ENCODE assay signal across 3 worm cellular contexts in the genomic region with DNA sequence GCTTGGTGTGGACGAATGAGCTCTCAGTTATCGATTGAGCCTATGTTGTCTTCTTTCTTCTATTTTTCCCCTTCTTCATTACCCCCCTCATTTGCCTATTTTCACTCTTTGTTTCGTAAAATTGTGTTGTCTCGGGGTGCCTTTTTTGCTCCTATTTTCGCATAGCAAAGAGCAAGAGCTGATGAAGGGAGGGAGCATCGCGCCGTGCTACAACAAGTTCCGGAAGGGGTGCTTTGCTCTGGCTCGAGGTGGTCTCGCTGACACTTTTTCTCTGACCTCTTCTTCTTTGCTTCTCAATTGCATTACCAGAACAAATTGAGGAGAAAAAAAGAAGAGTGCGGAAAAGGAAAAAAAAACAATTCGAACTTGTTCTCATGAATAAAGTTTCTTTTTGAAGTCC.
A peak's percentile ranks its signal among the peaks of the same experiment; 100 is the strongest.
TF ChIP-seq lines count a peak whose summit lies in the region.

No protein-coding gene starts in this region.

TF ChIP-seq in whole organism, L1 larva, 84 proteins besides CTCF, POLR2A, EP300 and RAD21 (continued from another document):
- TF ChIP-seq alr-1 (tag; optimal IDR thresholded peaks at IDR 0.05; lab: Kevin White, UChicago; ENCODE audit: borderline replicate concordance) (no peak), nhr-19 (GFP tag; conservative IDR thresholded peaks at IDR 0.05; lab: Robert Waterston, UW) (no peak), lin-13 (GFP tag; optimal IDR thresholded peaks at IDR 0.05; lab: Kevin White, UChicago) (no peak), efl-3 (GFP tag; optimal IDR thresholded peaks at IDR 0.05; lab: Kevin White, UChicago) (no peak), sptf-1 (tag; optimal IDR thresholded peaks at IDR 0.05; lab: Kevin White, UChicago) (no peak), hpl-2 (GFP tag; optimal IDR thresholded peaks at IDR 0.05; lab: Kevin White, UChicago) (no peak), nhr-76 (tag; optimal IDR thresholded peaks at IDR 0.05; lab: Kevin White, UChicago) (no peak), fkh-4 (tag; optimal IDR thresholded peaks at IDR 0.05; lab: Kevin White, UChicago; ENCODE audit: borderline replicate concordance) (no peak), tbx-2 (tag; optimal IDR thresholded peaks at IDR 0.05; lab: Kevin White, UChicago) (peak; percentile 51)

TF ChIP-seq in whole organism, L2 larva, 48 proteins besides CTCF, POLR2A, EP300 and RAD21 (continued from another document):
- no peak for TF ChIP-seq skn-1 (tag; optimal IDR thresholded peaks at IDR 0.05; lab: Kevin White, UChicago)
- no peak for TF ChIP-seq lin-13 (GFP tag; optimal IDR thresholded peaks at IDR 0.05; lab: Kevin White, UChicago)
- peak; percentile 12 for TF ChIP-seq lin-11 (tag; optimal IDR thresholded peaks at IDR 0.05; lab: Kevin White, UChicago)
- peak; percentile 6 for TF ChIP-seq sma-9 (GFP tag; optimal IDR thresholded peaks at IDR 0.05; lab: Kevin White, UChicago)
- no peak for TF ChIP-seq sma-9 (tag; optimal IDR thresholded peaks at IDR 0.05; lab: Kevin White, UChicago)
- TF ChIP-seq snpc-4 (tag; optimal IDR thresholded peaks at IDR 0.05; lab: Kevin White, UChicago): no peak
- TF ChIP-seq blmp-1 (tag; optimal IDR thresholded peaks at IDR 0.05; lab: Kevin White, UChicago; ENCODE audit: insufficient read depth): no peak
- peak in 1 of 2 experiments; percentile 5 for TF ChIP-seq mdl-1 (tag; optimal IDR thresholded peaks at IDR 0.05; lab: Kevin White, UChicago)
- no peak for TF ChIP-seq R02D3.7 (tag; optimal IDR thresholded peaks at IDR 0.05; lab: Kevin White, UChicago)
- TF ChIP-seq egl-27 (tag; optimal IDR thresholded peaks at IDR 0.05; lab: Kevin White, UChicago): no peak
- TF ChIP-seq nhr-23 (tag; optimal IDR thresholded peaks at IDR 0.05; lab: Kevin White, UChicago): no peak
- no peak for TF ChIP-seq unc-55 (GFP tag; optimal IDR thresholded peaks at IDR 0.05; lab: Kevin White, UChicago)
- TF ChIP-seq nhr-77 (tag; optimal IDR thresholded peaks at IDR 0.05; lab: Kevin White, UChicago): no peak
- TF ChIP-seq nhr-25 (tag; optimal IDR thresholded peaks at IDR 0.05; lab: Kevin White, UChicago): no peak
- TF ChIP-seq nhr-237 (tag; optimal IDR thresholded peaks at IDR 0.05; lab: Kevin White, UChicago): no peak
- no peak for TF ChIP-seq ceh-16 (tag; optimal IDR thresholded peaks at IDR 0.05; lab: Kevin White, UChicago)

TF ChIP-seq in whole organism, L4 larva, 104 proteins besides CTCF, POLR2A, EP300 and RAD21 (continued from another document):
- TF ChIP-seq hmg-1.1 (GFP tag; IDR thresholded peaks at IDR 0.05; lab: Robert Waterston, UW): 0 out of 2 replicates have a peak, but pooled peaks have one; percentile 25
- no peak for TF ChIP-seq nhr-48 (tag; optimal IDR thresholded peaks at IDR 0.05; lab: Kevin White, UChicago)
- TF ChIP-seq zfp-3 (GFP tag; conservative IDR thresholded peaks at IDR 0.05; lab: Robert Waterston, UW): no peak
- no peak for TF ChIP-seq unc-39 (tag; optimal IDR thresholded peaks at IDR 0.05; lab: Kevin White, UChicago)
- TF ChIP-seq lin-15B (tag; optimal IDR thresholded peaks at IDR 0.05; lab: Kevin White, UChicago): no peak
- TF ChIP-seq daf-12 (tag; optimal IDR thresholded peaks at IDR 0.05; lab: Kevin White, UChicago): no peak
- TF ChIP-seq ZK546.5 (tag; optimal IDR thresholded peaks at IDR 0.05; lab: Kevin White, UChicago): no peak
- peak; percentile 66 for TF ChIP-seq aha-1 (tag; lab: Kevin White, UChicago)
- TF ChIP-seq ceh-82 (tag; optimal IDR thresholded peaks at IDR 0.05; lab: Kevin White, UChicago): no peak
- TF ChIP-seq vab-7 (GFP tag; IDR thresholded peaks at IDR 0.05; lab: Robert Waterston, UW): no peak
- TF ChIP-seq ces-1 (GFP tag; optimal IDR thresholded peaks at IDR 0.05; lab: Kevin White, UChicago): peak; percentile 37
- no peak for TF ChIP-seq snpc-1.2 (GFP tag; IDR thresholded peaks at IDR 0.05; lab: Robert Waterston, UW)
- TF ChIP-seq ceh-62 (tag; optimal IDR thresholded peaks at IDR 0.05; lab: Kevin White, UChicago): no peak
- no peak for TF ChIP-seq skn-1 (tag; optimal IDR thresholded peaks at IDR 0.05; lab: Kevin White, UChicago)
- TF ChIP-seq ceh-28 (tag; optimal IDR thresholded peaks at IDR 0.05; lab: Kevin White, UChicago): no peak
- peak; percentile 86 for TF ChIP-seq fkh-10 (GFP tag; optimal IDR thresholded peaks at IDR 0.05; lab: Kevin White, UChicago)
- no peak; the same call in 1 of the 2 replicates for TF ChIP-seq set-16 (GFP tag; IDR thresholded peaks at IDR 0.05; lab: Robert Waterston, UW)
- TF ChIP-seq fos-1 (tag; optimal IDR thresholded peaks at IDR 0.05; lab: Kevin White, UChicago): no peak
- no peak for TF ChIP-seq pqm-1 (tag; optimal IDR thresholded peaks at IDR 0.05; lab: Kevin White, UChicago)
- no peak for TF ChIP-seq ztf-7 (tag; optimal IDR thresholded peaks at IDR 0.05; lab: Kevin White, UChicago)
- no peak for TF ChIP-seq hlh-30 (tag; optimal IDR thresholded peaks at IDR 0.05; lab: Kevin White, UChicago; ENCODE audit: insufficient read depth)
- peak; percentile 56; the same call in 1 of the 2 replicates for TF ChIP-seq ctbp-1 (GFP tag; IDR thresholded peaks at IDR 0.05; lab: Robert Waterston, UW)
- TF ChIP-seq F44E2.7 (GFP tag; IDR thresholded peaks at IDR 0.05; lab: Robert Waterston, UW): no peak
- no peak for TF ChIP-seq T26A8.4 (GFP tag; IDR thresholded peaks at IDR 0.05; lab: Robert Waterston, UW)
- TF ChIP-seq Y75B8A.6 (GFP tag; IDR thresholded peaks at IDR 0.05; lab: Robert Waterston, UW): no peak
- TF ChIP-seq F26F4.8 (GFP tag; conservative IDR thresholded peaks at IDR 0.05; lab: Robert Waterston, UW): no peak
- no peak for TF ChIP-seq F37D6.2 (tag; optimal IDR thresholded peaks at IDR 0.05; lab: Kevin White, UChicago)
- no peak for TF ChIP-seq nhr-6 (tag; optimal IDR thresholded peaks at IDR 0.05; lab: Kevin White, UChicago)
- TF ChIP-seq mep-1 (tag; optimal IDR thresholded peaks at IDR 0.05; lab: Kevin White, UChicago): no peak
- no peak for TF ChIP-seq nhr-28 (tag; optimal IDR thresholded peaks at IDR 0.05; lab: Kevin White, UChicago)
- no peak for TF ChIP-seq spr-1 (tag; optimal IDR thresholded peaks at IDR 0.05; lab: Kevin White, UChicago)
- no peak for TF ChIP-seq gei-8 (GFP tag; optimal IDR thresholded peaks at IDR 0.05; lab: Kevin White, UChicago)
- no peak for TF ChIP-seq nhr-42 (GFP tag; IDR thresholded peaks at IDR 0.05; lab: Robert Waterston, UW)
- TF ChIP-seq hlh-11 (tag; optimal IDR thresholded peaks at IDR 0.05; lab: Kevin White, UChicago): no peak
- TF ChIP-seq ama-1 (optimal IDR thresholded peaks at IDR 0.05; lab: Kevin White, UChicago): no peak
- TF ChIP-seq tra-1 (GFP tag; IDR thresholded peaks at IDR 0.05; lab: Robert Waterston, UW): no peak
- TF ChIP-seq attf-4 (tag; optimal IDR thresholded peaks at IDR 0.05; lab: Kevin White, UChicago): no peak
- no peak for TF ChIP-seq aly-2 (tag; optimal IDR thresholded peaks at IDR 0.05; lab: Kevin White, UChicago)
- TF ChIP-seq jun-1 (tag; optimal IDR thresholded peaks at IDR 0.05; lab: Kevin White, UChicago): no peak
- TF ChIP-seq zfp-2 (tag; optimal IDR thresholded peaks at IDR 0.05; lab: Kevin White, UChicago): no peak
- peak; percentile 7 for TF ChIP-seq rbr-2 (tag; optimal IDR thresholded peaks at IDR 0.05; lab: Kevin White, UChicago)
